Worm (Caenorhabditis elegans) whole organism, L4 larva: Measurements from ENCODE around the gene taf-10.

Experiments
- D1046.2 ChIP-seq: fragments of 200-800 bp; sonication (Bioruptor generic); IDR thresholded peaks from 2 replicates; pipeline ENCODE4 v1.3.6; 2022; ENCODE audit warnings: missing genetic modification characterization, missing compliant biosample characterization
- F26F4.8 ChIP-seq: fragments of 200-800 bp; sonication (Bioruptor generic); conservative IDR thresholded peaks from 2 replicates; pipeline ENCODE4 v1.3.6; 2022; ENCODE audit warnings: missing genetic modification characterization, missing compliant biosample characterization
- F49E8.2 ChIP-seq: sonication (generic microtip); optimal IDR thresholded peaks from 2 replicates; lab custom pipeline; 2016; ENCODE audit warnings: missing compliant biosample characterization, mild to moderate bottlenecking, missing genetic modification characterization, borderline replicate concordance
- T26A8.4 ChIP-seq: fragments of 200-800 bp; sonication (Bioruptor generic); IDR thresholded peaks from 2 replicates; pipeline ENCODE4 v1.3.6; 2022; ENCODE audit warnings: missing genetic modification characterization, missing compliant biosample characterization
- Y105C5A.15 ChIP-seq: fragments of 200-800 bp; sonication (Bioruptor generic); IDR thresholded peaks from 2 replicates; pipeline ENCODE4 v1.3.6; 2022; ENCODE audit warnings: missing genetic modification characterization, missing compliant biosample characterization
- Y5F2A.4 ChIP-seq: fragments of 200-800 bp; sonication (Bioruptor generic); optimal IDR thresholded peaks from 2 replicates; lab custom pipeline; 2018; ENCODE audit warnings: mild to moderate bottlenecking, missing genetic modification characterization, missing compliant biosample characterization
- ZK337.2 ChIP-seq: fragments of 200-800 bp; sonication (Bioruptor generic); IDR thresholded peaks from 2 replicates; pipeline ENCODE4 v1.3.6; 2022; ENCODE audit warnings: missing genetic modification reagents, missing genetic modification characterization, missing compliant biosample characterization
- ZK546.5 ChIP-seq, 2 experiments: sonication (generic microtip); optimal IDR thresholded peaks; 2 replicates each; lab custom pipeline; 2017; ENCODE audit warnings: missing biosample characterization in 2 of 2, missing genetic modification characterization in 2 of 2
- aha-1 ChIP-seq: fragments of 150-350 bp; peaks from one replicate; lab custom pipeline; 2014; ENCODE audit warnings: missing biosample characterization, missing genetic modification characterization
- aly-2 ChIP-seq: sonication (generic microtip); optimal IDR thresholded peaks from 2 replicates; lab custom pipeline; 2018; ENCODE audit warnings: missing biosample characterization, missing genetic modification characterization
- attf-4 ChIP-seq: sonication (generic microtip); optimal IDR thresholded peaks from 3 replicates; lab custom pipeline; 2017; ENCODE audit warnings: missing biosample characterization, missing genetic modification characterization
- ceh-20 ChIP-seq: fragments of 200-800 bp; sonication (Bioruptor generic); IDR thresholded peaks from 2 replicates; pipeline ENCODE4 v1.3.6; 2022; ENCODE audit warnings: missing genetic modification reagents, missing genetic modification characterization, missing compliant biosample characterization
- ceh-28 ChIP-seq: fragments of 150-350 bp; optimal IDR thresholded peaks from 2 replicates; lab custom pipeline; 2014; ENCODE audit warnings: missing biosample characterization, missing genetic modification reagents, missing genetic modification characterization
- ceh-44 ChIP-seq: fragments of 200-800 bp; sonication (Bioruptor generic); IDR thresholded peaks from 2 replicates; pipeline ENCODE4 v1.3.6; 2022; ENCODE audit warnings: missing genetic modification reagents, missing genetic modification characterization, missing compliant biosample characterization
- ceh-82 ChIP-seq: sonication (generic microtip); optimal IDR thresholded peaks from 2 replicates; lab custom pipeline; 2017; ENCODE audit warnings: missing biosample characterization, missing genetic modification characterization
- cey-2 ChIP-seq: sonication (generic microtip); optimal IDR thresholded peaks from 3 replicates; lab custom pipeline; 2017; ENCODE audit warnings: missing genetic modification characterization, mild to moderate bottlenecking, missing compliant biosample characterization, antibody characterized with exemption, borderline replicate concordance; ENCODE audit not compliant: insufficient read depth
- ctbp-1 ChIP-seq: fragments of 200-800 bp; sonication (Bioruptor generic); IDR thresholded peaks from 2 replicates; pipeline ENCODE4 v1.3.6; 2022; ENCODE audit warnings: missing genetic modification reagents, missing genetic modification characterization, missing compliant biosample characterization
- daf-12 ChIP-seq: fragments of 150-350 bp; optimal IDR thresholded peaks from 2 replicates; lab custom pipeline; 2014; ENCODE audit warnings: missing biosample characterization, missing genetic modification reagents, missing genetic modification characterization
- daf-16 ChIP-seq, 3 experiments: sonication (generic microtip); optimal IDR thresholded peaks; 2 replicates each; lab custom pipeline; 2016 to 2017; ENCODE audit warnings: missing genetic modification characterization in 3 of 3, missing genetic modification reagents in 3 of 3, mild to moderate bottlenecking in 2 of 3, missing compliant biosample characterization in 2 of 3, missing biosample characterization in 1 of 3, moderate library complexity in 1 of 3
- dmd-8 ChIP-seq: fragments of 200-800 bp; sonication (Bioruptor generic); IDR thresholded peaks from 2 replicates; pipeline ENCODE4 v1.3.6; 2022; ENCODE audit warnings: missing genetic modification characterization, missing compliant biosample characterization
- dpl-1 ChIP-seq: fragments of 150-350 bp; optimal IDR thresholded peaks from 2 replicates; lab custom pipeline; 2014; ENCODE audit warnings: missing biosample characterization, missing genetic modification reagents, missing genetic modification characterization
- egl-27 ChIP-seq: sonication (generic microtip); optimal IDR thresholded peaks from 3 replicates; lab custom pipeline; 2017; ENCODE audit warnings: missing biosample characterization, missing genetic modification reagents, missing genetic modification characterization
- fkh-10 ChIP-seq: fragments of 150-350 bp; optimal IDR thresholded peaks from 2 replicates; lab custom pipeline; 2014; ENCODE audit warnings: missing biosample characterization, missing genetic modification reagents, missing genetic modification characterization
- gei-8 ChIP-seq: fragments of 200-800 bp; sonication (Bioruptor generic); optimal IDR thresholded peaks from 2 replicates; lab custom pipeline; 2018; ENCODE audit warnings: mild to moderate bottlenecking, missing genetic modification characterization, missing compliant biosample characterization
- hif-1 ChIP-seq, 2 experiments: sonication (generic microtip); optimal IDR thresholded peaks; 2 replicates each; lab custom pipeline; 2016 to 2017; ENCODE audit warnings: missing compliant biosample characterization in 2 of 2, missing genetic modification characterization in 2 of 2, missing genetic modification reagents in 2 of 2, missing genotype in 2 of 2, mild to moderate bottlenecking in 1 of 2
- hlh-30 ChIP-seq: sonication (generic microtip); optimal IDR thresholded peaks from 2 replicates; lab custom pipeline; 2017; ENCODE audit warnings: antibody characterized with exemption, mild to moderate bottlenecking, missing genetic modification characterization, missing compliant biosample characterization; ENCODE audit not compliant: insufficient read depth
- lin-13 ChIP-seq: fragments of 150-350 bp; optimal IDR thresholded peaks from 2 replicates; lab custom pipeline; 2014; ENCODE audit warnings: missing biosample characterization, missing genetic modification reagents, missing genetic modification characterization
- lin-29 ChIP-seq: fragments of 200-800 bp; sonication (Bioruptor generic); IDR thresholded peaks from 2 replicates; pipeline ENCODE4 v1.3.6; 2022; ENCODE audit warnings: missing genetic modification reagents, missing genetic modification characterization, missing compliant biosample characterization
- lin-38 ChIP-seq: fragments of 200-800 bp; sonication (Bioruptor generic); IDR thresholded peaks from 2 replicates; pipeline ENCODE4 v1.3.6; 2022; ENCODE audit warnings: missing genetic modification reagents, missing genetic modification characterization, missing compliant biosample characterization
- lin-39 ChIP-seq: fragments of 150-350 bp; optimal IDR thresholded peaks from 2 replicates; lab custom pipeline; 2014; ENCODE audit warnings: missing biosample characterization, missing genetic modification reagents, missing genetic modification characterization
- lir-3 ChIP-seq: sonication (generic microtip); optimal IDR thresholded peaks from 2 replicates; lab custom pipeline; 2016; ENCODE audit warnings: mild to moderate bottlenecking, missing genetic modification characterization, missing compliant biosample characterization
- madf-9 ChIP-seq: fragments of 200-800 bp; sonication (Bioruptor generic); conservative IDR thresholded peaks from 2 replicates; pipeline ENCODE4 v1.3.6; 2022; ENCODE audit warnings: missing genetic modification reagents, missing genetic modification characterization, missing compliant biosample characterization
- mdt-29 ChIP-seq: fragments of 200-800 bp; sonication (Bioruptor generic); IDR thresholded peaks from 2 replicates; pipeline ENCODE4 v1.3.6; 2022; ENCODE audit warnings: missing genetic modification reagents, missing genetic modification characterization, missing compliant biosample characterization
- mep-1 ChIP-seq: fragments of 150-350 bp; sonication (generic microtip); optimal IDR thresholded peaks from 3 replicates; lab custom pipeline; 2014; ENCODE audit warnings: missing biosample characterization, missing genetic modification characterization
- mxl-3 ChIP-seq: fragments of 200-800 bp; sonication (Bioruptor generic); optimal IDR thresholded peaks from 2 replicates; lab custom pipeline; 2018; ENCODE audit warnings: mild to moderate bottlenecking, missing genetic modification characterization, missing compliant biosample characterization
- nhr-10 ChIP-seq: fragments of 150-350 bp; optimal IDR thresholded peaks from 2 replicates; lab custom pipeline; 2014; ENCODE audit warnings: missing biosample characterization, missing genetic modification characterization
- nhr-102 ChIP-seq: sonication (generic microtip); optimal IDR thresholded peaks from 2 replicates; lab custom pipeline; 2016; ENCODE audit warnings: mild to moderate bottlenecking, missing genetic modification characterization, moderate library complexity, missing compliant biosample characterization
- nhr-111 ChIP-seq: fragments of 200-800 bp; sonication (Bioruptor generic); optimal IDR thresholded peaks from 2 replicates; lab custom pipeline; 2018; ENCODE audit warnings: mild to moderate bottlenecking, missing genetic modification characterization, missing compliant biosample characterization
- nhr-25 ChIP-seq: sonication (generic microtip); optimal IDR thresholded peaks from 2 replicates; lab custom pipeline; 2017; ENCODE audit warnings: missing genetic modification characterization, mild to moderate bottlenecking, missing compliant biosample characterization, antibody characterized with exemption, moderate library complexity, borderline replicate concordance; ENCODE audit not compliant: insufficient read depth
- nhr-77 ChIP-seq: fragments of 150-350 bp; optimal IDR thresholded peaks from 2 replicates; lab custom pipeline; 2014; ENCODE audit warnings: missing biosample characterization, missing genetic modification characterization
- pqm-1 ChIP-seq: sonication (generic microtip); optimal IDR thresholded peaks from 2 replicates; lab custom pipeline; 2017; ENCODE audit warnings: missing biosample characterization, missing genetic modification characterization
- rbr-2 ChIP-seq: sonication (generic microtip); optimal IDR thresholded peaks from 2 replicates; lab custom pipeline; 2016; ENCODE audit warnings: missing genotype, missing genetic modification characterization, missing compliant biosample characterization
- sdz-12 ChIP-seq: fragments of 200-800 bp; sonication (Bioruptor generic); optimal IDR thresholded peaks from 2 replicates; lab custom pipeline; 2018; ENCODE audit warnings: mild to moderate bottlenecking, missing genetic modification characterization, missing compliant biosample characterization
- tag-97 ChIP-seq: fragments of 200-800 bp; sonication (Bioruptor generic); IDR thresholded peaks from 2 replicates; pipeline ENCODE4 v1.3.6; 2022; ENCODE audit warnings: missing genetic modification characterization, missing compliant biosample characterization
- unc-130 ChIP-seq: sonication (generic microtip); optimal IDR thresholded peaks from 2 replicates; lab custom pipeline; 2016; ENCODE audit warnings: missing genetic modification reagents, missing genetic modification characterization, missing compliant biosample characterization
- vab-7 ChIP-seq: fragments of 200-800 bp; sonication (Bioruptor generic); IDR thresholded peaks from 2 replicates; pipeline ENCODE4 v1.3.6; 2022; ENCODE audit warnings: missing genetic modification reagents, missing genetic modification characterization, missing compliant biosample characterization
- ztf-7 ChIP-seq: fragments of 150-350 bp; optimal IDR thresholded peaks from 2 replicates; lab custom pipeline; 2014; ENCODE audit warnings: missing biosample characterization, missing genetic modification characterization

Gene taf-10

DNA sequence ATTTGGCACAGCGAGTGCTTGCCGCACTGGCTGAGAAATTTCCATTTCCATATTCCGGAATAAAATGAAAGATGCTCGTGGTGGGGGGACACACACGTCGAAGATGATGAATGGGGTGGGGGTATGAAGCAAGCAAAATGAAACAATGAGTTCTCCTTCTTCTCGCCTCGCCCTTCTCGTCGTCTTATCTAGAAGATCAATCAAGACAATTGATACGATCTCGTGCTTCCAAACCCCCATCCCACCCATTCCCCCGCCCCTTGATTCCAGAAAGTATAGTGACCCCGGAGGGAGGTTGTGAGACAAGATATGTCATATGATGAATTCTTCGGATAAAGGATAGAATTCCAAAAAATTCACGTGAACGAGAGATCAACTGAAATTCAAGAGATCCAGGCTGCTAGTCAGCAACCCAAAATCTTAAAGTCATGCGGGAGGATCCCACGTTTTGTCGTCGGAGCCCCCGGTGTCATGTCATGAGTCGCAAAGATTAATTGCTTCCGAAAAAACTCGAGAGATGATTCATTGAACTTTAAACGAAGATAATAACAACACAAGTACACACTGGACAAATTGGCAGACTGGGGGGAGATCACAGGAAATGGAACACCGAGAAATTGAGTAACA is 7.7 kb downstream of the taf-10 start (continued):
- no peak for TF ChIP-seq fkh-10 (GFP tag; lab: Kevin White, UChicago)
- no peak for TF ChIP-seq nhr-111 (GFP tag; lab: Kevin White, UChicago)
- TF ChIP-seq rbr-2 (tag; lab: Kevin White, UChicago), result no peak
- no peak for TF ChIP-seq ceh-20
- no peak for TF ChIP-seq gei-8 (GFP tag; lab: Kevin White, UChicago)
- peak; percentile 38 for TF ChIP-seq hlh-30 (tag; lab: Kevin White, UChicago)
- TF ChIP-seq madf-9 (GFP tag; lab: Robert Waterston, UW), result no peak
- TF ChIP-seq lir-3 (tag; lab: Kevin White, UChicago), result no peak
- no peak for TF ChIP-seq nhr-25 (tag; lab: Kevin White, UChicago)
- no peak for TF ChIP-seq cey-2 (tag; lab: Kevin White, UChicago)
- no peak for TF ChIP-seq nhr-77
- TF ChIP-seq ztf-7, result no peak
- TF ChIP-seq F49E8.2 (tag; lab: Kevin White, UChicago), result no peak
- no peak for TF ChIP-seq ZK546.5 (tag; optimal IDR thresholded peaks at IDR 0.05; lab: Kevin White, UChicago)
- TF ChIP-seq aly-2 (tag; lab: Kevin White, UChicago), result no peak
- TF ChIP-seq ceh-82 (tag; lab: Kevin White, UChicago), result no peak
- TF ChIP-seq unc-130 (GFP tag; lab: Kevin White, UChicago), result no peak
- no peak for TF ChIP-seq lin-39 (tag; lab: Kevin White, UChicago)
- TF ChIP-seq nhr-102 (tag; lab: Kevin White, UChicago), result no peak
- no peak for TF ChIP-seq pqm-1 (tag; lab: Kevin White, UChicago)
- no peak for TF ChIP-seq T26A8.4 (GFP tag; lab: Robert Waterston, UW)
- no peak for TF ChIP-seq nhr-10 (tag; lab: Kevin White, UChicago)
- TF ChIP-seq tag-97, result no peak
- no peak for TF ChIP-seq D1046.2 (GFP tag; lab: Robert Waterston, UW)
- TF ChIP-seq attf-4 (tag; lab: Kevin White, UChicago), result no peak
- TF ChIP-seq egl-27 (tag; lab: Kevin White, UChicago), result no peak
- TF ChIP-seq sdz-12, result no peak
- no peak for TF ChIP-seq daf-12 (tag; lab: Kevin White, UChicago)
- no peak for TF ChIP-seq ceh-44 (GFP tag; lab: Robert Waterston, UW)
- TF ChIP-seq Y5F2A.4 (GFP tag; lab: Kevin White, UChicago), result no peak
- no peak for TF ChIP-seq dpl-1 (GFP tag; lab: Kevin White, UChicago)
- no peak for TF ChIP-seq lin-38 (GFP tag; lab: Robert Waterston, UW)
- no peak for TF ChIP-seq Y105C5A.15
- TF ChIP-seq aha-1 (tag; lab: Kevin White, UChicago), result no peak
- no peak for TF ChIP-seq ctbp-1 (GFP tag; lab: Robert Waterston, UW)

DNA sequence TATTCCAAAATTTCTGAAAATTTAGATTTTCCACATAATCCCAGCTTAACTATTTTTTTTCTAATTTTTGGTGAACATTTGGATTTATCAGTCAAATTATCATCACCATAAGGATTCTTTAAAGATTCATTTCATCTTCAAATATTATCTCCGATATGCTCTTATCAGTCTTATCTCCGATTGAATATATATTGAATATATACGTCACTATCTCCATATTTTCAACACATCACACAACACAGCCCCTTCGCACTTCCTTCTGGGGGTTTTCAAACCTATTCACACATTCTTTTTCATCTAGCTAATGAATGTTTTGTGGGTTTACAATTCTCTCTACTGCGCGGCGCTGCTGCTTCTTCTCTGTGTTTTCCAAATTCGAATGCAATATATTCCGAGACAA is 11.8 kb downstream of the taf-10 start:
- TF ChIP-seq lir-3 (tag; lab: Kevin White, UChicago), result no peak
- TF ChIP-seq nhr-10 (tag; lab: Kevin White, UChicago), result no peak
- TF ChIP-seq Y5F2A.4 (GFP tag; lab: Kevin White, UChicago), result no peak
- TF ChIP-seq vab-7, result no peak
- TF ChIP-seq mdt-29 (GFP tag; lab: Robert Waterston, UW), result no peak
- TF ChIP-seq tag-97, result no peak
- no peak for TF ChIP-seq daf-16 (GFP tag; optimal IDR thresholded peaks at IDR 0.05; lab: Kevin White, UChicago)
- no peak for TF ChIP-seq daf-16 (tag; optimal IDR thresholded peaks at IDR 0.05; lab: Kevin White, UChicago)
- TF ChIP-seq ZK337.2 (GFP tag; lab: Robert Waterston, UW), result no peak
- no peak for TF ChIP-seq dmd-8 (GFP tag; lab: Robert Waterston, UW)
- TF ChIP-seq lin-13 (GFP tag; lab: Kevin White, UChicago), result no peak
- TF ChIP-seq ceh-28, result no peak
- TF ChIP-seq hif-1 (tag; optimal IDR thresholded peaks at IDR 0.05; lab: Kevin White, UChicago), result no peak
- no peak for TF ChIP-seq mxl-3 (GFP tag; lab: Kevin White, UChicago)
- no peak for TF ChIP-seq attf-4 (tag; lab: Kevin White, UChicago)
- TF ChIP-seq mep-1 (tag; lab: Kevin White, UChicago), result no peak
- no peak for TF ChIP-seq nhr-25 (tag; lab: Kevin White, UChicago)
- no peak for TF ChIP-seq lin-29 (GFP tag; lab: Robert Waterston, UW)
- no peak for TF ChIP-seq F26F4.8
